Worm (Caenorhabditis elegans): ENCODE data around the gene srh-4.

DNA sequence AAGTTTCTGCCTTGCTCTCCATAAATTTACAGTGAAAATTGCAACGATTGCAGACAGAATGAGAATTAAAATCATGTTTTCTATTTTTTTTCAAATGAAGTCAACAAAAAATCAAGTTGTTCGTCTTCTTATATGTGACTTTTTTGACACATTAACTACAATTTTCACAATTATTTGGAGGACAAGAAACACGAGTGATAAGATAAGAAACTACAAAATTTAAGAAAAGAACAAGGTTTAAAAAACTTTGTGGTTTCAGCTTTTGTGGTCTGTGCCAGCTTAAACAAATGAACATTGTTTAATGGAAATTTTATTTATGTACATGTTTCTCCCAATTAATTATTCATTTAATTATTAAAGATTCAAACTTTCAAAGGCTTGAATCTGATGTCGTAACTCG lies 39.9 kb upstream of the srh-4 start, which contains the start of gene cyp-34A9:
- TF ChIP-seq T22C8.4 (GFP tag; IDR thresholded peaks at IDR 0.05) (no peak), flt-1 (GFP tag; IDR thresholded peaks at IDR 0.05) (no peak), cog-1 (tag; optimal IDR thresholded peaks at IDR 0.05) (no peak), ztf-29 (GFP tag; IDR thresholded peaks at IDR 0.05) (no peak), ztf-23 (GFP tag; IDR thresholded peaks at IDR 0.05) (no peak), ref-1 (GFP tag; conservative IDR thresholded peaks at IDR 0.05) (no peak)

Measured in whole organism, midembryonic.